Worm (Caenorhabditis elegans): ENCODE results near the gene yju-2.

The yju-2 gene

ce11 chrIII:7155631-7156030 lies 28.5 kb upstream of the yju-2 start (continued):
- peak; percentile 86 for TF ChIP-seq nhr-77 (tag; optimal IDR thresholded peaks at IDR 0.05)
- TF ChIP-seq mdl-1 (tag; optimal IDR thresholded peaks at IDR 0.05), result peak; percentile 91 to 99
- peak; percentile 34 for TF ChIP-seq aha-1 (tag; optimal IDR thresholded peaks at IDR 0.05)
- peak; percentile 100 for TF ChIP-seq egl-27 (tag; optimal IDR thresholded peaks at IDR 0.05)
- peak; percentile 95 for TF ChIP-seq nhr-47 (tag; optimal IDR thresholded peaks at IDR 0.05)
- peak; percentile 77 for TF ChIP-seq grh-1 (GFP tag; IDR thresholded peaks at IDR 0.05)
- TF ChIP-seq lin-39 (tag; optimal IDR thresholded peaks at IDR 0.05), result peak; percentile 72
- peak; percentile 89 for TF ChIP-seq lin-13 (GFP tag; optimal IDR thresholded peaks at IDR 0.05)
- TF ChIP-seq pqm-1 (tag; optimal IDR thresholded peaks at IDR 0.05), result peak; percentile 51
- TF ChIP-seq elt-3 (tag; optimal IDR thresholded peaks at IDR 0.05), result peak in 3 of 6 experiments; percentile 16 to 85 (median 49)
- no peak for TF ChIP-seq tlp-1 (tag; optimal IDR thresholded peaks at IDR 0.05)
- TF ChIP-seq ceh-8 (GFP tag; optimal IDR thresholded peaks at IDR 0.05), result peak; percentile 82
- peak; percentile 88 for TF ChIP-seq xbp-1 (tag; optimal IDR thresholded peaks at IDR 0.05)
- peak; percentile 75 for TF ChIP-seq lir-3 (tag; optimal IDR thresholded peaks at IDR 0.05; ENCODE audit: poor library complexity)
- peak; percentile 70 for TF ChIP-seq blmp-1 (tag; optimal IDR thresholded peaks at IDR 0.05)
- peak; percentile 90 for TF ChIP-seq rnt-1 (tag; optimal IDR thresholded peaks at IDR 0.05)
- TF ChIP-seq tbx-2 (tag; optimal IDR thresholded peaks at IDR 0.05), result peak; percentile 96
- TF ChIP-seq pax-3 (tag; optimal IDR thresholded peaks at IDR 0.05), result peak; percentile 82
- no peak for TF ChIP-seq unc-30 (tag; optimal IDR thresholded peaks at IDR 0.05)
- TF ChIP-seq ceh-82 (tag; optimal IDR thresholded peaks at IDR 0.05), result peak; percentile 79 to 92 (median 89)
- TF ChIP-seq egl-13 (tag; optimal IDR thresholded peaks at IDR 0.05), result peak; percentile 82
- peak; percentile 92 for TF ChIP-seq nhr-11 (tag; optimal IDR thresholded peaks at IDR 0.05)
- no peak for TF ChIP-seq nhr-84 (tag; optimal IDR thresholded peaks at IDR 0.05)
- TF ChIP-seq nhr-237 (tag; optimal IDR thresholded peaks at IDR 0.05), result peak; percentile 52
- TF ChIP-seq ets-5 (GFP tag; IDR thresholded peaks at IDR 0.05), result no peak
- TF ChIP-seq elt-2 (tag; optimal IDR thresholded peaks at IDR 0.05), result peak; percentile 80
- peak; percentile 83 for TF ChIP-seq ama-1 (optimal IDR thresholded peaks at IDR 0.05)
- peak; percentile 71 for TF ChIP-seq unc-98 (GFP tag; IDR thresholded peaks at IDR 0.05)
- TF ChIP-seq ceh-90 (tag; optimal IDR thresholded peaks at IDR 0.05), result no peak
- TF ChIP-seq unc-86 (tag; optimal IDR thresholded peaks at IDR 0.05), result peak; percentile 97
- peak; percentile 97 for TF ChIP-seq snu-23 (GFP tag; optimal IDR thresholded peaks at IDR 0.05)
- no peak for TF ChIP-seq ces-1 (GFP tag; optimal IDR thresholded peaks at IDR 0.05)
- no peak for TF ChIP-seq nhr-28 (tag; optimal IDR thresholded peaks at IDR 0.05)
- TF ChIP-seq sptf-1 (tag; optimal IDR thresholded peaks at IDR 0.05), result no peak
- TF ChIP-seq mef-2 (tag; optimal IDR thresholded peaks at IDR 0.05), result no peak
- peak; percentile 66 for TF ChIP-seq lin-15B (tag; optimal IDR thresholded peaks at IDR 0.05)
- TF ChIP-seq sox-4 (tag; optimal IDR thresholded peaks at IDR 0.05), result peak; percentile 62
- TF ChIP-seq nhr-20 (tag; optimal IDR thresholded peaks at IDR 0.05), result peak; percentile 95
- peak; percentile 98 for TF ChIP-seq fkh-8 (tag; optimal IDR thresholded peaks at IDR 0.05)
- no peak for TF ChIP-seq alr-1 (tag; optimal IDR thresholded peaks at IDR 0.05; ENCODE audit: borderline replicate concordance)
- TF ChIP-seq hlh-17 (GFP tag; optimal IDR thresholded peaks at IDR 0.05; ENCODE audit: borderline replicate concordance), result no peak
- TF ChIP-seq fos-1 (tag; optimal IDR thresholded peaks at IDR 0.05), result peak; percentile 91
- TF ChIP-seq ztf-11 (tag; optimal IDR thresholded peaks at IDR 0.05), result peak in 1 of 2 experiments; percentile 43
- TF ChIP-seq isw-1 (GFP tag; IDR thresholded peaks at IDR 0.05), result peak; percentile 93
- no peak for TF ChIP-seq C34B4.2 (tag; optimal IDR thresholded peaks at IDR 0.05)
- TF ChIP-seq F16B12.6 (tag; optimal IDR thresholded peaks at IDR 0.05), result no peak
- peak; percentile 41 for TF ChIP-seq sup-37 (GFP tag; optimal IDR thresholded peaks at IDR 0.05)
- no peak for TF ChIP-seq ceh-63 (GFP tag; optimal IDR thresholded peaks at IDR 0.05)
- TF ChIP-seq nhr-76 (tag; optimal IDR thresholded peaks at IDR 0.05), result no peak
- TF ChIP-seq Y116A8C.19 (tag; optimal IDR thresholded peaks at IDR 0.05; ENCODE audit: borderline replicate concordance), result no peak
- TF ChIP-seq unc-130 (tag; optimal IDR thresholded peaks at IDR 0.05), result peak; percentile 57
- TF ChIP-seq fkh-10 (GFP tag; optimal IDR thresholded peaks at IDR 0.05), result peak; percentile 91
- TF ChIP-seq nhr-85 (tag), result peak; percentile 97
- peak; percentile 69 for TF ChIP-seq aly-2 (tag; optimal IDR thresholded peaks at IDR 0.05)
